Worm (Caenorhabditis elegans) whole organism, early embryonic: ENCODE measurements around the gene ccd-5.
A peak's percentile ranks its signal among the peaks of the same experiment; 100 is the strongest.

Experiments
- B0310.2 ChIP-seq: sonication (generic microtip); optimal IDR thresholded peaks from 2 replicates; lab custom pipeline; 2016; ENCODE audit warnings: mild to moderate bottlenecking, missing genetic modification characterization, missing compliant biosample characterization
- F13C5.2 ChIP-seq: sonication (generic microtip); optimal IDR thresholded peaks from 2 replicates; lab custom pipeline; 2017; ENCODE audit warnings: mild to moderate bottlenecking, missing genetic modification characterization, inconsistent platforms, missing compliant biosample characterization
- aly-1 ChIP-seq: sonication (generic microtip); optimal IDR thresholded peaks from 2 replicates; lab custom pipeline; 2016; ENCODE audit warnings: missing genetic modification characterization, missing compliant biosample characterization
- ama-1 ChIP-seq: fragments of 150-350 bp; optimal IDR thresholded peaks from 2 replicates; lab custom pipeline; 2014
- ceh-13 ChIP-seq: fragments of 200-800 bp; sonication (Bioruptor generic); optimal IDR thresholded peaks from 2 replicates; lab custom pipeline; 2018; ENCODE audit warnings: mild to moderate bottlenecking, missing genetic modification characterization, missing compliant biosample characterization
- ceh-36 ChIP-seq: sonication (generic microtip); optimal IDR thresholded peaks from 2 replicates; lab custom pipeline; 2016; ENCODE audit warnings: missing genetic modification characterization, inconsistent platforms, missing compliant biosample characterization
- ets-7 ChIP-seq: sonication (generic microtip); optimal IDR thresholded peaks from 2 replicates; lab custom pipeline; 2016; ENCODE audit warnings: missing genotype, missing genetic modification characterization, missing compliant biosample characterization
- flt-1 ChIP-seq: fragments of 200-800 bp; sonication (Bioruptor generic); IDR thresholded peaks from 2 replicates; pipeline ENCODE4 v1.3.6; 2022; ENCODE audit warnings: missing genetic modification characterization, missing compliant biosample characterization
- hmbx-1 ChIP-seq: sonication (generic microtip); optimal IDR thresholded peaks from 2 replicates; lab custom pipeline; 2016; ENCODE audit warnings: mild to moderate bottlenecking, missing genetic modification characterization, missing compliant biosample characterization
- hmg-4 ChIP-seq: fragments of 200-800 bp; sonication (Bioruptor generic); optimal IDR thresholded peaks from 2 replicates; lab custom pipeline; 2018; ENCODE audit warnings: mild to moderate bottlenecking, missing genetic modification characterization, missing compliant biosample characterization
- hnd-1 ChIP-seq: sonication (generic microtip); optimal IDR thresholded peaks from 2 replicates; lab custom pipeline; 2016; ENCODE audit warnings: missing genetic modification characterization, missing compliant biosample characterization
- pes-1 ChIP-seq: fragments of 200-800 bp; sonication (Bioruptor generic); IDR thresholded peaks from 2 replicates; pipeline ENCODE4 v1.3.6; 2022; ENCODE audit warnings: missing genetic modification reagents, missing genetic modification characterization, missing compliant biosample characterization
- scrt-1 ChIP-seq: fragments of 200-800 bp; sonication (Bioruptor generic); IDR thresholded peaks from 2 replicates; pipeline ENCODE4 v1.3.6; 2022; ENCODE audit warnings: missing genetic modification characterization, missing compliant biosample characterization
- sea-1 ChIP-seq: fragments of 200-800 bp; sonication (Bioruptor generic); conservative IDR thresholded peaks from 2 replicates; pipeline ENCODE4 v1.3.6; 2022; ENCODE audit warnings: missing genetic modification characterization, missing compliant biosample characterization
- tbx-11 ChIP-seq: fragments of 200-800 bp; sonication (Bioruptor generic); IDR thresholded peaks from 2 replicates; pipeline ENCODE4 v1.3.6; 2022; ENCODE audit warnings: missing genetic modification characterization, missing compliant biosample characterization
- tbx-37 ChIP-seq: fragments of 200-800 bp; sonication (Bioruptor generic); conservative IDR thresholded peaks from 2 replicates; pipeline ENCODE4 v1.3.6; 2022; ENCODE audit warnings: missing genetic modification reagents, missing genetic modification characterization, missing compliant biosample characterization
- tra-4 ChIP-seq: sonication (generic microtip); optimal IDR thresholded peaks from 2 replicates; lab custom pipeline; 2017; ENCODE audit warnings: missing genetic modification characterization, missing compliant biosample characterization

The ccd-5 gene

ce11 chrX:2526078-2526477 lies 46.4 kb downstream of the ccd-5 start:
- TF ChIP-seq hmg-4 (GFP tag; lab: Kevin White, UChicago) (no peak), flt-1 (GFP tag; lab: Robert Waterston, UW) (no peak), ama-1 (no peak), ceh-36 (tag; lab: Kevin White, UChicago) (no peak)

DNA sequence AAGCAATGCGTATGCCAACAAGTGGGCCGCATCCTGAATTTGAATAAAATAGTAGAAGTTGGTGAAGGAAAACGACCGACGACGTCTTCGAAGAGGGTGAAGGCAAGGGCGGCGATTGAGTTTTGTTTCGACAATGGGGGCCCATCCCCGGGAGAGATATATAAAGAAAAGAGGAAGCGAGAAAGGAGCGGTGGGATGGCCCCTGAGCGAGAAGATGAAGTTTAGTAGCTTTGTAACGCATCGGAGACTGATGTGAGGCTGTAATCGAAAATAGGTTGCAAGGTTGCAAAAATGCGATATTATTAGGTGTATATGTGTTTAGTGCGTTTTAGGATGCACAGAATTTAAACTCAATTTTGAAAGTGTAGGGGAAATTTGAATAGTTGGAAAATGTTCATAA lies 49.8 kb downstream of the ccd-5 start:
- TF ChIP-seq aly-1 (tag; lab: Kevin White, UChicago): no peak
- no peak for TF ChIP-seq ceh-36 (tag; lab: Kevin White, UChicago)
- TF ChIP-seq B0310.2: no peak
- no peak for TF ChIP-seq F13C5.2 (tag; lab: Kevin White, UChicago)
- no peak for TF ChIP-seq ama-1
- TF ChIP-seq flt-1 (GFP tag; lab: Robert Waterston, UW): no peak
- TF ChIP-seq tra-4 (tag; lab: Kevin White, UChicago): no peak
- no peak for TF ChIP-seq tbx-11 (GFP tag; lab: Robert Waterston, UW)
- no peak for TF ChIP-seq hmg-4 (GFP tag; lab: Kevin White, UChicago)
- no peak for TF ChIP-seq ets-7 (tag; lab: Kevin White, UChicago)
- TF ChIP-seq pes-1: no peak
- no peak for TF ChIP-seq sea-1
- TF ChIP-seq hnd-1 (tag; lab: Kevin White, UChicago): no peak
- TF ChIP-seq ceh-13 (GFP tag; lab: Kevin White, UChicago): no peak
- no peak for TF ChIP-seq tbx-37 (GFP tag; lab: Robert Waterston, UW)
- TF ChIP-seq hmbx-1: no peak
- no peak for TF ChIP-seq scrt-1 (GFP tag; lab: Robert Waterston, UW)

DNA sequence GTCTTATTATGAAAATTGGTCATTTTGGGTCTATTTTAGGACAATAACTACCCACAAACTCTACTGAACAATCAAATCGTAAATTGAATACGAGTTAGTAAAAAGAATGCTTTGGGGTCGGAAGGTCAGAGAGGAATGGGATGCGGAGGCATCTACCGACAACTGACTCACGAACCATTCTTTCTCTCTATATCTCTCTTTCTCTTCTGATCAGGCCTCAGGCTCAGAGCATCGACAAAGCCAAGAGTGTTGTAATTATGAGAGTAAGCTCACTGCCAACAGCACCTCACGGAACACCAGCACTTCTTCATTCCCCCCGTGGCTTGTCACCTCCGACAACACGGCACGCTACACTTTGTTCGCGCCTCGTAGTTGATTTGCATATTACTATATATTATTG lies 52.0 kb downstream of the ccd-5 start:
- no peak for TF ChIP-seq ama-1
- TF ChIP-seq hmg-4 (GFP tag; lab: Kevin White, UChicago): peak; percentile 32
- TF ChIP-seq scrt-1 (GFP tag; lab: Robert Waterston, UW): no peak
- TF ChIP-seq hnd-1 (tag; lab: Kevin White, UChicago): no peak
- TF ChIP-seq aly-1 (tag; lab: Kevin White, UChicago): no peak
- TF ChIP-seq tbx-37 (GFP tag; lab: Robert Waterston, UW): no peak

DNA sequence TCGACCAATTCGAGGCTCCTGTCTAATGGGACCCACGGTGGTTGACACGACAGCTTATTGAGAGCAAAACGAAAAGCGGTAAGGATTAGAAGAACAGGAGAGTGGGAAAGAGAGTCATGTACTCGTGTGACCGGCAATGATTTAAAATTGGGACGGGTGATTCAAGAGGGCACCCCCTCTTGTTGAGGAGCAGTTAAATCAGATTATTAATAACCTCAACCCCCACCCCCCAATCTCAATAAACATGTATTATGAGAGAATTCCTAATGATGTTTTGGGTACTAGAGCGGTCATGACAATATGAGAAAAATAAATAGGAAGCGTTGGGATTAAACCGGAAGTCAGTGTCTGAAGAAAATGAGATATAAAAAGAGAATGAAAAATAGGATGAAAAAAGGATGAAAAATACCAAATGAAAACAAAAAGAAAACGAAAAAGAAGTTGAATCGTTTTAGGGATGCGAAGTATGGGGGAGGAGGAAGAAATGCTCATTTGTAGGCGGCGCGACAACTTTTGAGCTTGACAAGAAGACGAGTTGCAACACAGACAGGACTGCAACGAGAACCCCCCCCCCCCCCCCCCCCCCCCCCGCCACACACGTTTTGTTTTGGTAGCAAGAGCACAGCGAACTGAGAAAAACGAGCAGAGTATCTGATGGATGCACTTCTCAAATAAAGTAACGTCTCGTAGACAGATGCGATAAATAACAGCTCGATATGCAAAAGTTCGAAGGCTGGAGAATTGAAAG lies 55.3 kb downstream of the ccd-5 start:
- TF ChIP-seq hmbx-1: no peak
- no peak for TF ChIP-seq hmg-4 (GFP tag; lab: Kevin White, UChicago)
- no peak for TF ChIP-seq sea-1
- no peak for TF ChIP-seq pes-1
- no peak for TF ChIP-seq tbx-11 (GFP tag; lab: Robert Waterston, UW)
- no peak for TF ChIP-seq tra-4 (tag; lab: Kevin White, UChicago)
- TF ChIP-seq ceh-13 (GFP tag; lab: Kevin White, UChicago): no peak
- TF ChIP-seq tbx-37 (GFP tag; lab: Robert Waterston, UW): no peak
- no peak for TF ChIP-seq ceh-36 (tag; lab: Kevin White, UChicago)
- TF ChIP-seq hnd-1 (tag; lab: Kevin White, UChicago): no peak
- no peak for TF ChIP-seq flt-1 (GFP tag; lab: Robert Waterston, UW)
- no peak for TF ChIP-seq scrt-1 (GFP tag; lab: Robert Waterston, UW)
- TF ChIP-seq aly-1 (tag; lab: Kevin White, UChicago): no peak
- no peak for TF ChIP-seq ets-7 (tag; lab: Kevin White, UChicago)
- TF ChIP-seq B0310.2: no peak
- TF ChIP-seq F13C5.2 (tag; lab: Kevin White, UChicago): no peak
